Worm (Caenorhabditis elegans) whole organism, L3 larva: ENCODE results near the gene ceh-62.

Experiments used
- aly-2 ChIP-seq: fragments of 150-350 bp; optimal IDR thresholded peaks from 2 replicates; lab custom pipeline; 2014; ENCODE audit warnings: missing biosample characterization, missing genetic modification characterization
- elt-1 ChIP-seq: fragments of 150-350 bp; optimal IDR thresholded peaks from 2 replicates; lab custom pipeline; 2014; ENCODE audit warnings: missing biosample characterization, missing genetic modification characterization
- fkh-10 ChIP-seq: sonication (generic microtip); optimal IDR thresholded peaks from 2 replicates; lab custom pipeline; 2017; ENCODE audit warnings: missing biosample characterization, missing genetic modification reagents, missing genetic modification characterization
- lin-15B ChIP-seq: fragments of 150-350 bp; optimal IDR thresholded peaks from 2 replicates; lab custom pipeline; 2014; ENCODE audit warnings: missing biosample characterization, missing genetic modification characterization
- nhr-25 ChIP-seq: sonication (generic microtip); optimal IDR thresholded peaks from 2 replicates; lab custom pipeline; 2017; ENCODE audit warnings: missing biosample characterization, missing genetic modification characterization
- pqm-1 ChIP-seq: fragments of 150-350 bp; optimal IDR thresholded peaks from 2 replicates; lab custom pipeline; 2017; ENCODE audit warnings: missing biosample characterization, missing genetic modification characterization, inconsistent platforms
- sea-2 ChIP-seq: fragments of 150-350 bp; sonication (generic microtip); optimal IDR thresholded peaks from 4 replicates; lab custom pipeline; 2014; ENCODE audit warnings: missing biosample characterization, missing genetic modification reagents, missing genetic modification characterization
- tbx-2 ChIP-seq: sonication (generic microtip); optimal IDR thresholded peaks from 2 replicates; lab custom pipeline; 2016; ENCODE audit warnings: mild to moderate bottlenecking, missing genetic modification characterization, missing compliant biosample characterization
- zag-1 ChIP-seq: fragments of 150-350 bp; optimal IDR thresholded peaks from 2 replicates; lab custom pipeline; 2014; ENCODE audit warnings: missing biosample characterization, missing genetic modification characterization
- ztf-11 ChIP-seq: fragments of 150-350 bp; optimal IDR thresholded peaks from 2 replicates; lab custom pipeline; 2014; ENCODE audit warnings: missing biosample characterization, missing genetic modification characterization

DNA sequence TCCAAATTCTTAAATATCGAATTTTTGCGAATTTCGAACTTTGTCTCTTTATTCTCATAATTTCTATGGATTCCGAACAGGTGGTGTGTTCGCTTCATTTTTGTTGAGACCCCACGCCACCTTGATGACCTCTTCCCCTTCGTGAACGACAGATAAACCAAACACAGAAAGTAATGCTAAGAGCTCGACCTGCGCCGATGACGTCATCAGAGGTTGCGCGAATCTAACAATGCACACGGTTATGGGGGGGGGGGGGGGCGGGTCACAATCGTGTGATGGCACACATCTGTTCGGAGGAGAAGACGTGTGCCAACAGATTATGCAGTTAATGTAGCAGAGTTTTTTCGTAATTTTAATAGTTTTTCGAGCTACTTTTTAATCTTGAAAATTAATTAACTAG lies 21.3 kb upstream of the ceh-62 start:
- TF ChIP-seq sea-2 (GFP tag; lab: Kevin White, UChicago), result no peak
- TF ChIP-seq tbx-2 (tag; lab: Kevin White, UChicago), result no peak
- no peak for TF ChIP-seq aly-2 (tag; lab: Kevin White, UChicago)
- no peak for TF ChIP-seq nhr-25
- TF ChIP-seq ztf-11 (tag; lab: Kevin White, UChicago), result no peak
- TF ChIP-seq pqm-1 (tag; lab: Kevin White, UChicago), result no peak
- no peak for TF ChIP-seq elt-1 (tag; lab: Kevin White, UChicago)
- no peak for TF ChIP-seq lin-15B
- no peak for TF ChIP-seq fkh-10
- no peak for TF ChIP-seq zag-1
